Fruit fly (Drosophila melanogaster) whole organism, embryonic: Measurements from ENCODE around the gene Sf3b6.
A peak's percentile ranks its signal among the peaks of the same experiment; 100 is the strongest.

Experiments used
- Aef1 ChIP-seq: fragments of 200-800 bp; sonication (Bioruptor generic); IDR thresholded peaks from 3 replicates; pipeline ENCODE4 v1.3.6; 2022; ENCODE audit warnings: missing biosample characterization, missing genetic modification characterization
- CG10209 ChIP-seq: fragments of 200-800 bp; sonication (Bioruptor generic); optimal IDR thresholded peaks from 3 replicates; lab custom pipeline; 2017; ENCODE audit warnings: missing biosample characterization, mild to moderate bottlenecking, missing genetic modification characterization, missing genetic modification reagents
- CG12071 ChIP-seq: fragments of 200-800 bp; sonication (Bioruptor generic); optimal IDR thresholded peaks from 3 replicates; lab custom pipeline; 2018; ENCODE audit warnings: missing biosample characterization, mild to moderate bottlenecking, missing genetic modification characterization
- CG12155 ChIP-seq: fragments of 200-800 bp; sonication (Bioruptor generic); optimal IDR thresholded peaks from 3 replicates; lab custom pipeline; 2016; ENCODE audit warnings: missing biosample characterization, missing genetic modification characterization
- CG1529 ChIP-seq: fragments of 200-800 bp; sonication (Bioruptor generic); optimal IDR thresholded peaks from 3 replicates; lab custom pipeline; 2018; ENCODE audit warnings: missing biosample characterization, missing genetic modification characterization
- CG17385 ChIP-seq: fragments of 200-800 bp; sonication (Bioruptor generic); optimal IDR thresholded peaks from 3 replicates; lab custom pipeline; 2018; ENCODE audit warnings: missing biosample characterization, mild to moderate bottlenecking, missing genetic modification characterization
- CG18476 ChIP-seq: fragments of 200-800 bp; sonication (Bioruptor generic); optimal IDR thresholded peaks from 2 replicates; lab custom pipeline; 2016; ENCODE audit warnings: missing biosample characterization, mild to moderate bottlenecking, missing genetic modification characterization
- CG18599 ChIP-seq: fragments of 200-800 bp; sonication (Bioruptor generic); optimal IDR thresholded peaks from 3 replicates; lab custom pipeline; 2017; ENCODE audit warnings: missing biosample characterization, missing genetic modification characterization, mild to moderate bottlenecking, moderate library complexity, missing genetic modification reagents
- CG30020 ChIP-seq: fragments of 200-800 bp; optimal IDR thresholded peaks from 2 replicates; lab custom pipeline; 2019; ENCODE audit warnings: missing biosample characterization, mild to moderate bottlenecking, missing genetic modification characterization, moderate library complexity
- CG7839 ChIP-seq: fragments of 200-800 bp; sonication (Bioruptor generic); optimal IDR thresholded peaks from 3 replicates; lab custom pipeline; 2018; ENCODE audit warnings: missing biosample characterization, mild to moderate bottlenecking, missing genetic modification characterization, moderate library complexity
- CG7987 ChIP-seq: fragments of 200-800 bp; sonication (Bioruptor generic); optimal IDR thresholded peaks from 2 replicates; lab custom pipeline; 2018; ENCODE audit warnings: missing biosample characterization, mild to moderate bottlenecking, missing genetic modification characterization, moderate library complexity
- CG8089 ChIP-seq: fragments of 200-800 bp; sonication (Bioruptor generic); optimal IDR thresholded peaks from 3 replicates; lab custom pipeline; 2016; ENCODE audit warnings: missing biosample characterization, missing genetic modification characterization
- CG9727 ChIP-seq: fragments of 200-800 bp; sonication (Bioruptor generic); optimal IDR thresholded peaks from 3 replicates; lab custom pipeline; 2017; ENCODE audit warnings: missing biosample characterization, mild to moderate bottlenecking, missing genetic modification characterization
- Camta ChIP-seq: fragments of 200-800 bp; sonication (Bioruptor generic); optimal IDR thresholded peaks from 2 replicates; lab custom pipeline; 2016; ENCODE audit warnings: missing biosample characterization, missing genetic modification characterization
- CoRest ChIP-seq: fragments of 200-800 bp; sonication (Bioruptor generic); optimal IDR thresholded peaks from 3 replicates; lab custom pipeline; 2018; ENCODE audit warnings: missing biosample characterization, mild to moderate bottlenecking, missing genetic modification characterization, moderate library complexity
- CrebB ChIP-seq: fragments of 200-800 bp; sonication (Bioruptor generic); optimal IDR thresholded peaks from 3 replicates; lab custom pipeline; 2018; ENCODE audit warnings: missing biosample characterization, mild to moderate bottlenecking, missing genetic modification characterization
- D19A ChIP-seq: fragments of 200-800 bp; optimal IDR thresholded peaks from 3 replicates; lab custom pipeline; 2019; ENCODE audit warnings: missing biosample characterization, mild to moderate bottlenecking, missing genetic modification characterization, moderate library complexity
- Deaf1 ChIP-seq: fragments of 200-800 bp; optimal IDR thresholded peaks from 3 replicates; lab custom pipeline; 2019; ENCODE audit warnings: missing biosample characterization, mild to moderate bottlenecking, missing genetic modification characterization, moderate library complexity
- Elba2 ChIP-seq: fragments of 200-800 bp; sonication (Bioruptor generic); optimal IDR thresholded peaks from 3 replicates; lab custom pipeline; 2016; ENCODE audit warnings: missing biosample characterization, missing genetic modification characterization
- Ets65A ChIP-seq: fragments of 200-800 bp; sonication (Bioruptor generic); peaks from one replicate; lab custom pipeline; 2016; ENCODE audit warnings: missing biosample characterization, missing genetic modification characterization
- PHDP ChIP-seq: fragments of 200-800 bp; sonication (Bioruptor generic); optimal IDR thresholded peaks from 3 replicates; lab custom pipeline; 2018; ENCODE audit warnings: missing biosample characterization, mild to moderate bottlenecking, missing genetic modification characterization, moderate library complexity
- Ravus ChIP-seq: fragments of 200-800 bp; sonication (Bioruptor generic); IDR thresholded peaks from 2 replicates; pipeline ENCODE4 v1.3.6; 2022; ENCODE audit warnings: missing biosample characterization, missing genetic modification characterization
- amos ChIP-seq: fragments of 200-800 bp; sonication (Bioruptor generic); IDR thresholded peaks from 2 replicates; pipeline ENCODE4 v1.3.6; 2022; ENCODE audit warnings: missing biosample characterization, missing genetic modification characterization; ENCODE audit not compliant: partially characterized antibody
- ash1 ChIP-seq: fragments of 200-800 bp; sonication (Bioruptor generic); optimal IDR thresholded peaks from 2 replicates; lab custom pipeline; 2018; ENCODE audit warnings: missing biosample characterization, mild to moderate bottlenecking, missing genetic modification characterization
- bigmax ChIP-seq: fragments of 200-800 bp; sonication (Bioruptor generic); optimal IDR thresholded peaks from 2 replicates; lab custom pipeline; 2018; ENCODE audit warnings: missing biosample characterization, mild to moderate bottlenecking, missing genetic modification characterization
- bsh ChIP-seq, 2 experiments: fragments of 200-800 bp; sonication (Bioruptor generic); optimal IDR thresholded peaks; 2 replicates each; lab custom pipeline; 2017 to 2018; ENCODE audit warnings: mild to moderate bottlenecking in 2 of 2, missing biosample characterization in 2 of 2, missing genetic modification characterization in 2 of 2, moderate library complexity in 1 of 2
- crc ChIP-seq: fragments of 200-800 bp; sonication (Bioruptor generic); optimal IDR thresholded peaks from 2 replicates; lab custom pipeline; 2016; ENCODE audit warnings: missing biosample characterization, missing genetic modification characterization
- da ChIP-seq: fragments of 200-800 bp; sonication (Bioruptor generic); optimal IDR thresholded peaks from 2 replicates; lab custom pipeline; 2016; ENCODE audit warnings: missing biosample characterization, missing genetic modification characterization
- danr ChIP-seq: fragments of 200-800 bp; sonication (Bioruptor generic); IDR thresholded peaks from 2 replicates; pipeline ENCODE4 v1.3.6; 2022; ENCODE audit warnings: missing biosample characterization, missing genetic modification characterization
- dati ChIP-seq: fragments of 200-800 bp; sonication (Bioruptor generic); IDR thresholded peaks from 2 replicates; pipeline ENCODE4 v1.3.6; 2022; ENCODE audit warnings: missing biosample characterization, missing genetic modification characterization
- disco-r ChIP-seq: fragments of 200-800 bp; sonication (Bioruptor generic); optimal IDR thresholded peaks from 2 replicates; lab custom pipeline; 2016; ENCODE audit warnings: missing biosample characterization, missing genetic modification characterization
- en ChIP-seq: fragments of 200-800 bp; sonication (Bioruptor generic); optimal IDR thresholded peaks from 2 replicates; lab custom pipeline; 2016; ENCODE audit warnings: missing biosample characterization, missing genetic modification characterization
- fd64A ChIP-seq: fragments of 200-800 bp; sonication (Bioruptor generic); optimal IDR thresholded peaks from 3 replicates; lab custom pipeline; 2018; ENCODE audit warnings: missing biosample characterization, mild to moderate bottlenecking, missing genetic modification characterization
- gfzf ChIP-seq: fragments of 200-800 bp; sonication (Bioruptor generic); optimal IDR thresholded peaks from 2 replicates; lab custom pipeline; 2016; ENCODE audit warnings: missing biosample characterization, mild to moderate bottlenecking, missing genetic modification characterization, moderate library complexity
- gro ChIP-seq: fragments of 200-800 bp; sonication (Bioruptor generic); optimal IDR thresholded peaks from 2 replicates; lab custom pipeline; 2016; ENCODE audit warnings: missing biosample characterization, missing genetic modification characterization
- ham ChIP-seq: fragments of 200-800 bp; sonication (Bioruptor generic); IDR thresholded peaks from 2 replicates; pipeline ENCODE4 v1.3.6; 2022; ENCODE audit warnings: missing biosample characterization, missing genetic modification characterization
- inv ChIP-seq: fragments of 200-800 bp; sonication (Bioruptor generic); IDR thresholded peaks from 2 replicates; pipeline ENCODE4 v1.3.6; 2022; ENCODE audit warnings: missing biosample characterization, missing genetic modification characterization; ENCODE audit not compliant: partially characterized antibody
- knrl ChIP-seq: fragments of 200-800 bp; sonication (Bioruptor generic); IDR thresholded peaks from 3 replicates; pipeline ENCODE4 v1.3.6; 2022; ENCODE audit warnings: missing biosample characterization, missing genetic modification characterization; ENCODE audit not compliant: partially characterized antibody
- lab ChIP-seq: fragments of 200-800 bp; sonication (Bioruptor generic); optimal IDR thresholded peaks from 3 replicates; lab custom pipeline; 2017; ENCODE audit warnings: missing biosample characterization, missing genetic modification characterization, mild to moderate bottlenecking, moderate library complexity, missing genetic modification reagents
- nau ChIP-seq: fragments of 200-800 bp; sonication (Bioruptor generic); optimal IDR thresholded peaks from 3 replicates; lab custom pipeline; 2017; ENCODE audit warnings: missing biosample characterization, mild to moderate bottlenecking, missing genetic modification characterization, missing genetic modification reagents
- onecut ChIP-seq: fragments of 200-800 bp; sonication (Bioruptor generic); IDR thresholded peaks from 2 replicates; pipeline ENCODE4 v1.3.6; 2022; ENCODE audit warnings: missing biosample characterization, missing genetic modification characterization
- pnt ChIP-seq: fragments of 200-800 bp; sonication (Bioruptor generic); optimal IDR thresholded peaks from 3 replicates; lab custom pipeline; 2016; ENCODE audit warnings: missing biosample characterization, missing genetic modification characterization
- pum ChIP-seq: fragments of 200-800 bp; sonication (Bioruptor generic); optimal IDR thresholded peaks from 2 replicates; lab custom pipeline; 2016; ENCODE audit warnings: missing biosample characterization, missing genetic modification characterization
- ranshi ChIP-seq: fragments of 200-800 bp; sonication (Bioruptor generic); IDR thresholded peaks from 2 replicates; pipeline ENCODE4 v1.3.6; 2022; ENCODE audit warnings: missing biosample characterization, missing genetic modification characterization
- sd ChIP-seq: fragments of 200-800 bp; sonication (Bioruptor generic); optimal IDR thresholded peaks from 3 replicates; lab custom pipeline; 2018; ENCODE audit warnings: missing biosample characterization, mild to moderate bottlenecking, missing genetic modification characterization, moderate library complexity
- slbo ChIP-seq: fragments of 200-800 bp; sonication (Bioruptor generic); IDR thresholded peaks from 2 replicates; pipeline ENCODE4 v1.3.6; 2022; ENCODE audit warnings: missing biosample characterization, missing genetic modification characterization
- tgo ChIP-seq: fragments of 200-800 bp; sonication (Bioruptor generic); IDR thresholded peaks from 3 replicates; pipeline ENCODE4 v1.3.6; 2022; ENCODE audit warnings: missing biosample characterization, missing genetic modification characterization
- ttk ChIP-seq: fragments of 200-800 bp; sonication (Bioruptor generic); IDR thresholded peaks from 2 replicates; pipeline ENCODE4 v2.1.2; 2022; ENCODE audit warnings: missing biosample characterization, missing genetic modification characterization
- tx ChIP-seq: fragments of 200-800 bp; sonication (Bioruptor generic); optimal IDR thresholded peaks from 2 replicates; lab custom pipeline; 2016; ENCODE audit warnings: missing biosample characterization, missing genetic modification characterization
- vvl ChIP-seq: fragments of 200-800 bp; sonication (Bioruptor generic); IDR thresholded peaks from 2 replicates; pipeline ENCODE4 v1.3.6; 2022; ENCODE audit warnings: missing biosample characterization, missing genetic modification characterization

The Sf3b6 gene

DNA sequence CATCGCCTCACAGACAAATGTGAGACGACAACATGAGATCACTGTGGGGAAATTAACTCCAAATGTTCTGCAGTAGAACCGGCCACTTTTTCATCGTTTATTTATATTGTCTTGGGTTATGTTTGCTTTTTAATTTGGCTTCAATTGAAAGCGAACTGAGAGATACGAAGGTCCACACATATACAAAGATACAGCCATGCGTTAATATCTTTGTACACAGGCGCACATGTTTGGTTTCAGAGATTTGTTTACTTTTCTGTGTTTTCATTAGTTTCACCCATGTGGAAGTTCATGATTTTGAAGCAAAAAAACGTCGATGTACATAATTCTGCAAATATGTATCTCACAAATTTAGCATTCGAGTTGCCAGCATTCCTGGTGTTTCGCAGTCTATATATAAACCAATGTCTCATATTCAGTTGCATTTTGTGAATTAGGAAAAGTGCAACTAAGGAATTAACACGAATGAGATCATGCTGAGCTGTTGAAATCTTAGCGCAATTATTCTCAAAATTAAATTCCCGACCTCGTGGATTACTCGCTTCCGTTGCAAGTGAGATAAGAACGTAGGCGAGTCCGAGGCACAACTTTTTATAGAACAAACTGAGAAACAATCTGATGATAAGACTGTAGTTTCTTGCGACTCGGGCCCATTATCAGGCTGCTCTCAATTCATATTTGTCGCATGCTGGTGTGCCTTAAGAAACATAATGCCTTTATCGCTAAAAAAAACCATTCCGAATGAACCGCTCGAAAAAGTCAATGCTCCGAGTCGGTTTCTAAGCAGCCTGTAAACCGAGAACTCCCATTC is 23.2 kb upstream of the Sf3b6 start (continued):
- TF ChIP-seq tx (no peak), Elba2 (GFP tag; lab: Kevin White, UChicago) (no peak), crc (no peak), lab (GFP tag; lab: Kevin White, UChicago) (no peak), CG8089 (no peak), ash1 (GFP tag; lab: Kevin White, UChicago) (no peak), pnt (no peak), pum (GFP tag; lab: Kevin White, UChicago) (no peak), da (GFP tag; lab: Kevin White, UChicago) (no peak), CG18476 (GFP tag; lab: Kevin White, UChicago) (no peak), knrl (GFP tag; lab: Robert Waterston, UW) (no peak), tgo (GFP tag; lab: Robert Waterston, UW) (no peak), CG7839 (tag; lab: Kevin White, UChicago) (no peak), CG17385 (GFP tag; lab: Kevin White, UChicago) (no peak), bsh (GFP tag; optimal IDR thresholded peaks at IDR 0.05; lab: Kevin White, UChicago) (no peak), danr (GFP tag; lab: Robert Waterston, UW) (no peak), ranshi (GFP tag; lab: Robert Waterston, UW) (no peak), CG18599 (no peak), PHDP (no peak), CG10209 (no peak), D19A (tag; lab: Kevin White, UChicago) (no peak), Camta (GFP tag; lab: Kevin White, UChicago) (no peak), CG7987 (GFP tag; lab: Kevin White, UChicago) (peak; percentile 81), fd64A (GFP tag; lab: Kevin White, UChicago) (peak; percentile 81), CG30020 (tag; lab: Kevin White, UChicago) (no peak), Ravus (GFP tag; lab: Robert Waterston, UW) (no peak), nau (GFP tag; lab: Kevin White, UChicago) (no peak), en (GFP tag; lab: Kevin White, UChicago) (no peak), CG12071 (GFP tag; lab: Kevin White, UChicago) (peak; percentile 78), CrebB (peak; percentile 67), disco-r (no peak), inv (GFP tag; lab: Robert Waterston, UW) (no peak), amos (GFP tag; lab: Robert Waterston, UW) (no peak), Aef1 (no peak), ttk (GFP tag; lab: Robert Waterston, UW) (no peak), bigmax (peak; percentile 47), Ets65A (GFP tag; lab: Kevin White, UChicago) (no peak), gfzf (GFP tag; lab: Kevin White, UChicago) (no peak), onecut (GFP tag; lab: Robert Waterston, UW) (peak; percentile 54), CG1529 (GFP tag; lab: Kevin White, UChicago) (no peak), dati (GFP tag; lab: Robert Waterston, UW) (no peak), sd (no peak), CG12155 (GFP tag; lab: Kevin White, UChicago) (no peak), CG9727 (GFP tag; lab: Kevin White, UChicago) (peak; percentile 58), ham (GFP tag; lab: Robert Waterston, UW) (no peak), Deaf1 (tag; lab: Kevin White, UChicago) (peak; percentile 22), vvl (GFP tag; lab: Robert Waterston, UW) (no peak), slbo (no peak), CoRest (tag; lab: Kevin White, UChicago) (no peak), gro (GFP tag; lab: Kevin White, UChicago) (no peak)
